Fruit fly (Drosophila melanogaster) whole organism, prepupa: ENCODE measurements around the gene Ada2a.

Experiments
- CG10669 ChIP-seq: fragments of 200-800 bp; sonication (Bioruptor generic); optimal IDR thresholded peaks from 3 replicates; lab custom pipeline; 2018; ENCODE audit warnings: missing biosample characterization, mild to moderate bottlenecking, missing genetic modification characterization, moderate library complexity
- CG11762 ChIP-seq: fragments of 200-800 bp; sonication (Bioruptor generic); optimal IDR thresholded peaks from 3 replicates; lab custom pipeline; 2016; ENCODE audit warnings: missing biosample characterization, missing genetic modification characterization; ENCODE audit not compliant: insufficient read depth
- CG11902 ChIP-seq: fragments of 200-800 bp; sonication (Bioruptor generic); optimal IDR thresholded peaks from 3 replicates; lab custom pipeline; 2016; ENCODE audit warnings: missing biosample characterization, missing genetic modification characterization
- CG16779 ChIP-seq: fragments of 200-800 bp; sonication (Bioruptor generic); optimal IDR thresholded peaks from 3 replicates; lab custom pipeline; 2017; ENCODE audit warnings: missing biosample characterization, mild to moderate bottlenecking, missing genetic modification characterization
- CG31627 ChIP-seq: fragments of 200-800 bp; sonication (Bioruptor generic); optimal IDR thresholded peaks from 3 replicates; lab custom pipeline; 2016; ENCODE audit warnings: missing biosample characterization, missing genetic modification characterization
- CG32006 ChIP-seq: fragments of 200-800 bp; sonication (Bioruptor generic); optimal IDR thresholded peaks from 3 replicates; lab custom pipeline; 2017; ENCODE audit warnings: missing biosample characterization, mild to moderate bottlenecking, missing genetic modification characterization
- CG6163 ChIP-seq: fragments of 200-800 bp; sonication (Bioruptor generic); IDR thresholded peaks from 3 replicates; pipeline ENCODE4 v1.3.6; 2022; ENCODE audit warnings: missing biosample characterization, missing genetic modification characterization
- CG6276 ChIP-seq: fragments of 200-800 bp; sonication (Bioruptor generic); optimal IDR thresholded peaks from 2 replicates; lab custom pipeline; 2017; ENCODE audit warnings: missing biosample characterization, mild to moderate bottlenecking, missing genetic modification characterization
- CG6792 ChIP-seq: fragments of 200-800 bp; sonication (Bioruptor generic); optimal IDR thresholded peaks from 3 replicates; lab custom pipeline; 2016; ENCODE audit warnings: missing biosample characterization, missing genetic modification characterization
- CG6854 ChIP-seq: fragments of 200-800 bp; sonication (Bioruptor generic); optimal IDR thresholded peaks from 2 replicates; lab custom pipeline; 2017; ENCODE audit warnings: missing biosample characterization, mild to moderate bottlenecking, missing genetic modification characterization
- CG7368 ChIP-seq: fragments of 200-800 bp; sonication (Bioruptor generic); optimal IDR thresholded peaks from 3 replicates; lab custom pipeline; 2016; ENCODE audit warnings: missing biosample characterization, missing genetic modification characterization
- CG8319 ChIP-seq: fragments of 200-800 bp; sonication (Bioruptor generic); optimal IDR thresholded peaks from 3 replicates; lab custom pipeline; 2016; ENCODE audit warnings: missing biosample characterization, missing genetic modification characterization
- CG9139 ChIP-seq: fragments of 200-800 bp; sonication (Bioruptor generic); optimal IDR thresholded peaks from 3 replicates; lab custom pipeline; 2017; ENCODE audit warnings: missing biosample characterization, mild to moderate bottlenecking, missing genetic modification characterization
- Eip75B ChIP-seq: fragments of 200-800 bp; sonication (Bioruptor generic); optimal IDR thresholded peaks from 3 replicates; lab custom pipeline; 2016; ENCODE audit warnings: missing biosample characterization, missing genetic modification characterization
- Eip78C ChIP-seq: fragments of 200-800 bp; sonication (Bioruptor generic); peaks from one replicate; lab custom pipeline; 2016; ENCODE audit warnings: missing biosample characterization, missing genetic modification characterization
- Eip93F ChIP-seq: fragments of 200-800 bp; sonication (Bioruptor generic); optimal IDR thresholded peaks from 2 replicates; lab custom pipeline; 2016; ENCODE audit warnings: missing biosample characterization, mild to moderate bottlenecking, missing genetic modification characterization
- Ets21C ChIP-seq: fragments of 200-800 bp; sonication (Bioruptor generic); optimal IDR thresholded peaks from 3 replicates; lab custom pipeline; 2016; ENCODE audit warnings: missing biosample characterization, missing genetic modification characterization
- Ets96B ChIP-seq: fragments of 200-800 bp; optimal IDR thresholded peaks from 2 replicates; lab custom pipeline; 2019; ENCODE audit warnings: missing biosample characterization, mild to moderate bottlenecking, missing genetic modification characterization, moderate library complexity
- Gug ChIP-seq: fragments of 200-800 bp; sonication (Bioruptor generic); IDR thresholded peaks from 2 replicates; pipeline ENCODE4 v1.3.6; 2022; ENCODE audit warnings: missing biosample characterization, missing genetic modification characterization
- Hr38 ChIP-seq: sonication (Bioruptor generic); optimal IDR thresholded peaks from 2 replicates; lab custom pipeline; 2016; ENCODE audit warnings: missing biosample characterization, missing genetic modification characterization
- Hr39 ChIP-seq: fragments of 200-800 bp; sonication (Bioruptor generic); optimal IDR thresholded peaks from 2 replicates; lab custom pipeline; 2016; ENCODE audit warnings: missing biosample characterization, missing genetic modification characterization
- Hr4 ChIP-seq: fragments of 200-800 bp; sonication (Bioruptor generic); optimal IDR thresholded peaks from 3 replicates; lab custom pipeline; 2016; ENCODE audit warnings: missing biosample characterization, missing genetic modification characterization
- Lpt ChIP-seq: fragments of 200-800 bp; sonication (Bioruptor generic); optimal IDR thresholded peaks from 3 replicates; lab custom pipeline; 2016; ENCODE audit warnings: missing biosample characterization, missing genetic modification characterization
- Met ChIP-seq: fragments of 200-800 bp; sonication (Bioruptor generic); optimal IDR thresholded peaks from 3 replicates; lab custom pipeline; 2016; ENCODE audit warnings: missing biosample characterization, missing genetic modification characterization
- OdsH ChIP-seq: fragments of 200-800 bp; sonication (Bioruptor generic); optimal IDR thresholded peaks from 3 replicates; lab custom pipeline; 2016; ENCODE audit warnings: missing biosample characterization, missing genetic modification characterization
- Smox ChIP-seq: fragments of 200-800 bp; sonication (Bioruptor generic); optimal IDR thresholded peaks from 3 replicates; lab custom pipeline; 2016; ENCODE audit warnings: missing biosample characterization, missing genetic modification characterization
- Sox102F ChIP-seq: fragments of 200-800 bp; sonication (Bioruptor generic); optimal IDR thresholded peaks from 2 replicates; lab custom pipeline; 2016; ENCODE audit warnings: missing biosample characterization, mild to moderate bottlenecking, missing genetic modification characterization
- Sox14 ChIP-seq: fragments of 200-800 bp; sonication (Bioruptor generic); optimal IDR thresholded peaks from 3 replicates; lab custom pipeline; 2016; ENCODE audit warnings: missing biosample characterization, missing genetic modification characterization
- achi ChIP-seq: fragments of 200-800 bp; sonication (Bioruptor generic); optimal IDR thresholded peaks from 3 replicates; lab custom pipeline; 2016; ENCODE audit warnings: missing biosample characterization, missing genetic modification characterization
- acj6 ChIP-seq: fragments of 200-800 bp; sonication (Bioruptor generic); optimal IDR thresholded peaks from 3 replicates; lab custom pipeline; 2016; ENCODE audit warnings: missing biosample characterization, missing genetic modification characterization
- cyc ChIP-seq: fragments of 200-800 bp; sonication (Bioruptor generic); optimal IDR thresholded peaks from 3 replicates; lab custom pipeline; 2016; ENCODE audit warnings: missing biosample characterization, missing genetic modification characterization
- dsx ChIP-seq: fragments of 200-800 bp; optimal IDR thresholded peaks from 3 replicates; lab custom pipeline; 2019; ENCODE audit warnings: missing biosample characterization, mild to moderate bottlenecking, missing genetic modification characterization, moderate library complexity; ENCODE audit not compliant: poor library complexity, severe bottlenecking
- eg ChIP-seq: fragments of 200-800 bp; sonication (Bioruptor generic); IDR thresholded peaks from 3 replicates; pipeline ENCODE4 v1.3.6; 2022; ENCODE audit warnings: missing biosample characterization, missing genetic modification characterization
- esn ChIP-seq: fragments of 200-800 bp; sonication (Bioruptor generic); optimal IDR thresholded peaks from 2 replicates; lab custom pipeline; 2016; ENCODE audit warnings: missing biosample characterization, mild to moderate bottlenecking, missing genetic modification characterization, moderate library complexity
- fd59A ChIP-seq: fragments of 200-800 bp; sonication (Bioruptor generic); optimal IDR thresholded peaks from 2 replicates; lab custom pipeline; 2017; ENCODE audit warnings: missing biosample characterization, mild to moderate bottlenecking, missing genetic modification characterization, missing genetic modification reagents
- fd85E ChIP-seq: fragments of 200-800 bp; sonication (Bioruptor generic); optimal IDR thresholded peaks from 3 replicates; lab custom pipeline; 2016; ENCODE audit warnings: missing biosample characterization, missing genetic modification characterization
- fkh ChIP-seq: fragments of 200-800 bp; sonication (Bioruptor generic); optimal IDR thresholded peaks from 3 replicates; lab custom pipeline; 2017; ENCODE audit warnings: missing biosample characterization, mild to moderate bottlenecking, missing genetic modification characterization, moderate library complexity
- lz ChIP-seq: fragments of 200-800 bp; sonication (Bioruptor generic); optimal IDR thresholded peaks from 3 replicates; lab custom pipeline; 2016; ENCODE audit warnings: missing biosample characterization, missing genetic modification characterization
- net ChIP-seq: fragments of 200-800 bp; sonication (Bioruptor generic); optimal IDR thresholded peaks from 3 replicates; lab custom pipeline; 2016; ENCODE audit warnings: missing biosample characterization, missing genetic modification characterization
- pdm3 ChIP-seq: fragments of 200-800 bp; sonication (Bioruptor generic); optimal IDR thresholded peaks from 3 replicates; lab custom pipeline; 2016; ENCODE audit warnings: missing biosample characterization, missing genetic modification characterization
- spab ChIP-seq: fragments of 200-800 bp; sonication (Bioruptor generic); optimal IDR thresholded peaks from 2 replicates; lab custom pipeline; 2017; ENCODE audit warnings: missing biosample characterization, mild to moderate bottlenecking, missing genetic modification characterization, missing genetic modification reagents
- svp ChIP-seq: fragments of 200-800 bp; sonication (Bioruptor generic); peaks from one replicate; lab custom pipeline; 2016; ENCODE audit warnings: missing biosample characterization, missing genetic modification characterization
- topi ChIP-seq: fragments of 200-800 bp; sonication (Bioruptor generic); optimal IDR thresholded peaks from 3 replicates; lab custom pipeline; 2016; ENCODE audit warnings: missing biosample characterization, missing genetic modification characterization
- vri ChIP-seq: fragments of 200-800 bp; sonication (Bioruptor generic); optimal IDR thresholded peaks from 3 replicates; lab custom pipeline; 2016; ENCODE audit warnings: missing biosample characterization, mild to moderate bottlenecking, missing genetic modification characterization

The Ada2a gene

DNA sequence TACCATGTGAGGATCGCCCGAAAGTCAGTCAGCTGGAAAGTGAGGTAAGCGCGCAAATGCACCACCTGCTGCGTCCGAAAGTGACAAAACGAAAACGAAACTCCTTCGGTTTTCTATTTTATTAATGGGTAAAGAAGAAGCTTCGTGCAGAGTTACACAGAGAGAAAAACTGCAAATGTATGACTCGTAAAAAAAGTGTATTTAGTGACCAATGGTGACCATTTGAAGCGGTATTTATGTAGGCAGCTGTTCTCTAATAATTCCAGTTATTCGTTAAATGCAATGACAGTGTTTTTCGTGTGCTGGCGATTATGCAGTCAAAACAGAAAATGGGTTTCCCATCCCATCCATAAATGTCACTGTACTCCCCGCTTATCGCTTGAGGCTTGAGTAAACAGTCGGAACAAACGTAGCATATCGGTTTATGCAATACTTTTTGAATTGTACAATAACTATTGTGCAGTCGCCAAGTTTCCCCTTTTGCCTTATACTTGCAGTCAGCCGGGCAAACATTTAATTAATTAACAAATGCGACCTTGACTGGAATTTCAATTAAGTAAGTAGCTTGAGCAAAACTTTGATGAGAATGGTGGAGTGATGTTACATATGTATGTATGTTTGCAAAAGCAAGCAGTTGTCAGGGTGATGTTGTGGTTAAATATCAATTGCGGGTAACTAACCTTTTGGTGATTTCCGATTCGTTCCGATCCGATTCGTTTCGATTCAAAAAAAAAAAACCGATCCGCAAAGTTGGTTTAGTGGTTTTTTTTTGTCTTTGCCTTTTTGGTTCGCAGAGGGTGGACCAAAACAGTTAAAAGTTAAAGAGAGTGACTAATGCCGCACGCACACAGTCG is 42.4 kb upstream of the Ada2a start (continued):
- TF ChIP-seq CG32006 = peak; percentile 65
- TF ChIP-seq CG16779 = no peak
- TF ChIP-seq CG8319 (GFP tag; lab: Kevin White, UChicago) = no peak

- TF ChIP-seq Hr4 (GFP tag; lab: Kevin White, UChicago) (no peak), Eip78C (peak; percentile 18), dsx (peak; percentile 49), svp (GFP tag; lab: Kevin White, UChicago) (peak; percentile 76), fd85E (no peak)
Observed at dm6 chr3R:18296737-18297136, 41.5 kb upstream of the Ada2a start.

DNA sequence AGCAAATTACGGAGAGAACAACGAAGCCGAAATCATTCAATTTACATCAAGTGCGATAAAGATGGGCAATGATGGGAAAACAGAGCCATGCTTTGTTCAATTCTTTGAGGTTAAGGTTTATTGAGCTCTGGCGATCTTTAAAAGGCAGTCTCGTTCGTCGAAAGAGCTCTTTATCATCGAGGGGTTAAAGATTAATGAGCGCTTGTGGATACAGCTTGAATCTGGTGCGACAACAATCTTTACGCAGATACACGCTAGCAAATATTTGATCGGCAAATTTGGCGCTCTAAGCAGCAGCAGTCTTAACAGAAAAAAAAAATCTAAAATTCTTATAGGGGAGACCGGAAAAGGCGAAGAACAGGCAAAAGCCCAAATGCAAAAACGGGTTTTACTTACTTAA is 40.8 kb upstream of the Ada2a start:
- TF ChIP-seq esn (GFP tag; lab: Kevin White, UChicago) (no peak), OdsH (GFP tag; lab: Kevin White, UChicago) (no peak), pdm3 (GFP tag; lab: Kevin White, UChicago) (no peak), Sox14 (GFP tag; lab: Kevin White, UChicago) (no peak), Eip93F (GFP tag; lab: Kevin White, UChicago) (peak; percentile 39), CG6276 (GFP tag; lab: Kevin White, UChicago) (no peak), CG31627 (GFP tag; lab: Kevin White, UChicago) (no peak), CG10669 (no peak), net (no peak), Eip78C (peak; percentile 40), achi (GFP tag; lab: Kevin White, UChicago) (no peak), svp (GFP tag; lab: Kevin White, UChicago) (peak; percentile 97), vri (GFP tag; lab: Kevin White, UChicago) (peak; percentile 8), Hr39 (GFP tag; lab: Kevin White, UChicago) (no peak), fkh (GFP tag; lab: Kevin White, UChicago) (peak; percentile 71), CG11902 (GFP tag; lab: Kevin White, UChicago) (no peak), Lpt (no peak), Smox (GFP tag; lab: Kevin White, UChicago) (no peak), CG6163 (GFP tag; lab: Robert Waterston, UW) (no peak), CG16779 (no peak), cyc (GFP tag; lab: Kevin White, UChicago) (no peak), dsx (no peak), Sox102F (no peak), eg (no peak), Hr38 (GFP tag; lab: Kevin White, UChicago) (no peak), topi (GFP tag; lab: Kevin White, UChicago) (no peak), Hr4 (GFP tag; lab: Kevin White, UChicago) (no peak)

dm6 chr3R:18295262-18295944 is 40.1 kb upstream of the Ada2a start:
- no peak for TF ChIP-seq Ets21C (GFP tag; lab: Kevin White, UChicago)
- no peak for TF ChIP-seq fd59A
- TF ChIP-seq acj6 = peak; percentile 37
- TF ChIP-seq lz = peak; percentile 18
- no peak for TF ChIP-seq cyc (GFP tag; lab: Kevin White, UChicago)
- no peak for TF ChIP-seq CG31627 (GFP tag; lab: Kevin White, UChicago)
- no peak for TF ChIP-seq Gug (GFP tag; lab: Robert Waterston, UW)
- no peak for TF ChIP-seq Hr38 (GFP tag; lab: Kevin White, UChicago)
- TF ChIP-seq esn (GFP tag; lab: Kevin White, UChicago) = peak; percentile 27
- TF ChIP-seq CG11762 = no peak
- TF ChIP-seq Sox14 (GFP tag; lab: Kevin White, UChicago) = peak; percentile 48
- no peak for TF ChIP-seq CG7368 (GFP tag; lab: Kevin White, UChicago)
- peak; percentile 89 for TF ChIP-seq Eip78C
- TF ChIP-seq Met = peak; percentile 11
- no peak for TF ChIP-seq CG6792 (GFP tag; lab: Kevin White, UChicago)
- no peak for TF ChIP-seq pdm3 (GFP tag; lab: Kevin White, UChicago)
- no peak for TF ChIP-seq CG16779
- peak; percentile 55 for TF ChIP-seq Eip75B (GFP tag; lab: Kevin White, UChicago)
- no peak for TF ChIP-seq CG9139 (GFP tag; lab: Kevin White, UChicago)
- TF ChIP-seq eg = 0 out of 3 replicates have a peak, but pooled peaks have one; percentile 18
- peak; percentile 65 for TF ChIP-seq CG32006
- no peak for TF ChIP-seq CG6854 (GFP tag; lab: Kevin White, UChicago)
- TF ChIP-seq Ets96B = peak; percentile 54
- no peak for TF ChIP-seq spab
